Fruit fly (Drosophila melanogaster) whole organism, adult: ENCODE data around the gene nuf.

ENCODE experiments used
- Clk ChIP-seq: fragments of 200-800 bp; sonication (Bioruptor generic); optimal IDR thresholded peaks from 2 replicates; lab custom pipeline; 2017; ENCODE audit warnings: missing biosample characterization, missing genetic modification characterization
- Crg-1 ChIP-seq: fragments of 200-800 bp; sonication (Bioruptor generic); optimal IDR thresholded peaks from 2 replicates; lab custom pipeline; 2016; ENCODE audit warnings: missing biosample characterization, missing genetic modification characterization
- bab1 ChIP-seq: fragments of 200-800 bp; sonication (Bioruptor generic); optimal IDR thresholded peaks from 3 replicates; lab custom pipeline; 2019; ENCODE audit warnings: missing biosample characterization, mild to moderate bottlenecking, missing genetic modification characterization, moderate library complexity
- cnc ChIP-seq, 2 experiments: fragments of >200 bp; optimal IDR thresholded peaks; 2 replicates each; lab custom pipeline; 2017
- kay ChIP-seq: fragments of 200-800 bp; sonication (Bioruptor generic); peaks from one replicate; lab custom pipeline; 2016; ENCODE audit warnings: missing biosample characterization, missing genetic modification characterization, borderline replicate concordance
- ovo ChIP-seq: fragments of 200-800 bp; sonication (Bioruptor generic); optimal IDR thresholded peaks from 2 replicates; lab custom pipeline; 2016; ENCODE audit warnings: missing biosample characterization, missing genetic modification characterization
- toe ChIP-seq: fragments of 200-800 bp; sonication (Bioruptor generic); optimal IDR thresholded peaks from 2 replicates; lab custom pipeline; 2016; ENCODE audit warnings: missing biosample characterization, missing genetic modification characterization

dm6 chr3L:14223450-14223849 is 32.8 kb downstream of the nuf start:
- TF ChIP-seq cnc (optimal IDR thresholded peaks at IDR 0.05; lab: Kevin White, UChicago) = no peak
- no peak for TF ChIP-seq ovo (GFP tag; lab: Kevin White, UChicago)
- TF ChIP-seq bab1 (GFP tag; lab: Kevin White, UChicago) = no peak
- no peak for TF ChIP-seq Crg-1 (GFP tag; lab: Kevin White, UChicago)
- no peak for TF ChIP-seq toe
- no peak for TF ChIP-seq Clk (GFP tag; lab: Kevin White, UChicago)
- TF ChIP-seq kay (GFP tag; lab: Kevin White, UChicago) = no peak
